Worm (Caenorhabditis elegans) whole organism, young adult: ENCODE results near the gene H05C05.4.

ENCODE experiments used
- B0019.2 ChIP-seq: fragments of 200-800 bp; sonication (Bioruptor generic); conservative IDR thresholded peaks from 2 replicates; pipeline ENCODE4 v1.3.6; 2022; ENCODE audit warnings: missing genetic modification reagents, missing genetic modification characterization, missing compliant biosample characterization
- B0261.1 ChIP-seq: sonication (generic microtip); optimal IDR thresholded peaks from 2 replicates; lab custom pipeline; 2016; ENCODE audit warnings: mild to moderate bottlenecking, missing genetic modification characterization, moderate library complexity, missing compliant biosample characterization
- C17E4.6 ChIP-seq: fragments of 200-800 bp; sonication (Bioruptor generic); IDR thresholded peaks from 2 replicates; pipeline ENCODE4 v1.3.6; 2022; ENCODE audit warnings: missing genetic modification reagents, missing genetic modification characterization, missing compliant biosample characterization
- D2030.7 ChIP-seq: fragments of 200-800 bp; sonication (Bioruptor generic); IDR thresholded peaks from 2 replicates; pipeline ENCODE4 v1.3.6; 2022; ENCODE audit warnings: missing genetic modification reagents, missing genetic modification characterization, missing compliant biosample characterization
- F23B12.7 ChIP-seq: sonication (generic microtip); optimal IDR thresholded peaks from 2 replicates; lab custom pipeline; 2017; ENCODE audit warnings: missing genetic modification characterization, mild to moderate bottlenecking, missing compliant biosample characterization, antibody characterized with exemption, moderate library complexity; ENCODE audit not compliant: insufficient read depth
- F37B4.10 ChIP-seq: fragments of 200-800 bp; sonication (Bioruptor generic); IDR thresholded peaks from 2 replicates; pipeline ENCODE4 v1.3.6; 2022; ENCODE audit warnings: missing genetic modification characterization, missing compliant biosample characterization
- F39B2.1 ChIP-seq: fragments of 200-800 bp; sonication (Bioruptor generic); IDR thresholded peaks from 2 replicates; pipeline ENCODE4 v1.3.6; 2022; ENCODE audit warnings: missing genetic modification reagents, missing genetic modification characterization, missing compliant biosample characterization
- F49E8.2 ChIP-seq: sonication (generic microtip); optimal IDR thresholded peaks from 3 replicates; lab custom pipeline; 2017; ENCODE audit warnings: missing genetic modification characterization, mild to moderate bottlenecking, missing compliant biosample characterization, antibody characterized with exemption, moderate library complexity; ENCODE audit not compliant: insufficient read depth
- Y53F4B.3 ChIP-seq: fragments of 200-800 bp; sonication (Bioruptor generic); IDR thresholded peaks from 2 replicates; pipeline ENCODE4 v1.3.6; 2022; ENCODE audit warnings: missing genetic modification reagents, missing genetic modification characterization, missing compliant biosample characterization
- Y53G8AR.9 ChIP-seq: fragments of 200-800 bp; sonication (Bioruptor generic); conservative IDR thresholded peaks from 2 replicates; pipeline ENCODE4 v1.3.6; 2022; ENCODE audit warnings: missing genetic modification reagents, missing genetic modification characterization, missing compliant biosample characterization
- Y56A3A.18 ChIP-seq: fragments of 200-800 bp; sonication (Bioruptor generic); IDR thresholded peaks from 2 replicates; pipeline ENCODE4 v1.3.6; 2022; ENCODE audit warnings: missing genetic modification reagents, missing genetic modification characterization, missing compliant biosample characterization
- Y79H2A.3 ChIP-seq: fragments of 200-800 bp; sonication (Bioruptor generic); conservative IDR thresholded peaks from 2 replicates; pipeline ENCODE4 v1.3.6; 2022; ENCODE audit warnings: missing genetic modification reagents, missing genetic modification characterization, missing compliant biosample characterization
- akir-1 ChIP-seq: fragments of 200-800 bp; sonication (Bioruptor generic); optimal IDR thresholded peaks from 2 replicates; lab custom pipeline; 2018; ENCODE audit warnings: mild to moderate bottlenecking, missing genetic modification characterization, moderate library complexity, missing compliant biosample characterization
- atf-7 ChIP-seq: sonication (generic microtip); optimal IDR thresholded peaks from 2 replicates; lab custom pipeline; 2017; ENCODE audit warnings: mild to moderate bottlenecking, missing genetic modification characterization, missing compliant biosample characterization
- ccch-3 ChIP-seq: fragments of 200-800 bp; sonication (Bioruptor generic); optimal IDR thresholded peaks from 2 replicates; lab custom pipeline; 2018; ENCODE audit warnings: mild to moderate bottlenecking, missing genetic modification characterization, missing compliant biosample characterization
- cebp-1 ChIP-seq, 2 experiments: fragments of 200-800 bp in 1 of 2; sonication (Bioruptor generic) in 1 of 2; sonication (generic microtip) in 1 of 2; IDR thresholded peaks in 1 of 2; optimal IDR thresholded peaks in 1 of 2; 2 replicates each; pipeline versions ENCODE4 v1.3.6 to Lab custom; 2017 to 2022; ENCODE audit warnings: missing compliant biosample characterization in 2 of 2, missing genetic modification characterization in 2 of 2, mild to moderate bottlenecking in 1 of 2, missing genetic modification reagents in 1 of 2, moderate library complexity in 1 of 2
- ceh-100 ChIP-seq: fragments of 200-800 bp; sonication (Bioruptor generic); IDR thresholded peaks from 2 replicates; pipeline ENCODE4 v1.3.6; 2022; ENCODE audit warnings: missing genetic modification reagents, missing genetic modification characterization, missing compliant biosample characterization
- ceh-27 ChIP-seq: fragments of 200-800 bp; sonication (Bioruptor generic); optimal IDR thresholded peaks from 2 replicates; lab custom pipeline; 2018; ENCODE audit warnings: mild to moderate bottlenecking, missing genetic modification characterization, moderate library complexity, missing compliant biosample characterization
- ceh-40 ChIP-seq: fragments of 200-800 bp; sonication (Bioruptor generic); IDR thresholded peaks from 2 replicates; pipeline ENCODE4 v1.3.6; 2022; ENCODE audit warnings: missing genetic modification characterization, missing compliant biosample characterization
- egl-44 ChIP-seq: fragments of 200-800 bp; sonication (Bioruptor generic); IDR thresholded peaks from 2 replicates; pipeline ENCODE4 v1.3.6; 2022; ENCODE audit warnings: missing genetic modification reagents, missing genetic modification characterization, missing compliant biosample characterization
- ekl-4 ChIP-seq: fragments of 200-800 bp; sonication (Bioruptor generic); IDR thresholded peaks from 2 replicates; pipeline ENCODE4 v1.3.6; 2022; ENCODE audit warnings: missing genetic modification reagents, missing genetic modification characterization, missing compliant biosample characterization
- ets-4 ChIP-seq: fragments of 200-800 bp; sonication (Bioruptor generic); optimal IDR thresholded peaks from 2 replicates; lab custom pipeline; 2018; ENCODE audit warnings: mild to moderate bottlenecking, missing genetic modification characterization, missing compliant biosample characterization
- him-1 ChIP-seq: sonication (generic microtip); optimal IDR thresholded peaks from 2 replicates; lab custom pipeline; 2016; ENCODE audit warnings: missing genotype, missing genetic modification reagents, missing genetic modification characterization, missing compliant biosample characterization
- hlh-12 ChIP-seq: sonication (generic microtip); optimal IDR thresholded peaks from 2 replicates; lab custom pipeline; 2016; ENCODE audit warnings: missing genetic modification characterization, missing compliant biosample characterization
- hmg-1.2 ChIP-seq: fragments of 200-800 bp; sonication (Bioruptor generic); IDR thresholded peaks from 2 replicates; pipeline ENCODE4 v1.3.6; 2022; ENCODE audit warnings: missing genetic modification reagents, missing genetic modification characterization, missing compliant biosample characterization
- hmg-20 ChIP-seq: fragments of 200-800 bp; sonication (Bioruptor generic); IDR thresholded peaks from 2 replicates; pipeline ENCODE4 v1.3.6; 2022; ENCODE audit warnings: missing genetic modification reagents, missing genetic modification characterization, missing compliant biosample characterization
- let-526 ChIP-seq: fragments of 200-800 bp; sonication (Bioruptor generic); IDR thresholded peaks from 2 replicates; pipeline ENCODE4 v1.3.6; 2022; ENCODE audit warnings: missing genetic modification reagents, missing genetic modification characterization, missing compliant biosample characterization
- lir-1 ChIP-seq: fragments of 200-800 bp; sonication (Bioruptor generic); conservative IDR thresholded peaks from 2 replicates; pipeline ENCODE4 v1.3.6; 2022; ENCODE audit warnings: missing genetic modification reagents, missing genetic modification characterization, missing compliant biosample characterization
- lsl-1 ChIP-seq: fragments of 200-800 bp; sonication (Bioruptor generic); optimal IDR thresholded peaks from 2 replicates; lab custom pipeline; 2018; ENCODE audit warnings: mild to moderate bottlenecking, missing genetic modification characterization, moderate library complexity, missing compliant biosample characterization
- madf-8 ChIP-seq: fragments of 200-800 bp; sonication (Bioruptor generic); conservative IDR thresholded peaks from 2 replicates; pipeline ENCODE4 v1.3.6; 2022; ENCODE audit warnings: missing genetic modification reagents, missing genetic modification characterization, missing compliant biosample characterization
- mes-4 ChIP-seq: sonication (generic microtip); optimal IDR thresholded peaks from 2 replicates; lab custom pipeline; 2016; ENCODE audit warnings: missing genotype, missing genetic modification characterization, missing compliant biosample characterization
- nfya-1 ChIP-seq: sonication (generic microtip); optimal IDR thresholded peaks from 2 replicates; lab custom pipeline; 2017; ENCODE audit warnings: antibody characterized with exemption, missing compliant biosample characterization, missing genetic modification characterization, borderline replicate concordance; ENCODE audit not compliant: insufficient read depth
- nfya-2 ChIP-seq: fragments of 200-800 bp; sonication (Bioruptor generic); IDR thresholded peaks from 2 replicates; pipeline ENCODE4 v1.3.6; 2022; ENCODE audit warnings: missing genetic modification reagents, missing genetic modification characterization, missing compliant biosample characterization
- nhr-120 ChIP-seq: fragments of 200-800 bp; sonication (Bioruptor generic); IDR thresholded peaks from 2 replicates; pipeline ENCODE4 v1.3.6; 2022; ENCODE audit warnings: missing genetic modification characterization, missing compliant biosample characterization
- pha-4 ChIP-seq: fragments of 150-350 bp; sonication (generic microtip); optimal IDR thresholded peaks from 2 replicates; lab custom pipeline; 2014; ENCODE audit warnings: missing biosample characterization, missing genetic modification reagents, missing genetic modification characterization
- rcor-1 ChIP-seq: fragments of 200-800 bp; sonication (Bioruptor generic); IDR thresholded peaks from 2 replicates; pipeline ENCODE4 v1.3.6; 2022; ENCODE audit warnings: missing genetic modification reagents, missing genetic modification characterization, missing compliant biosample characterization
- sea-2 ChIP-seq: fragments of 200-800 bp; sonication (Bioruptor generic); IDR thresholded peaks from 2 replicates; pipeline ENCODE4 v1.3.6; 2022; ENCODE audit warnings: missing genetic modification characterization, missing compliant biosample characterization
- snpc-1.3 ChIP-seq: sonication (generic microtip); optimal IDR thresholded peaks from 2 replicates; lab custom pipeline; 2017; ENCODE audit warnings: missing genetic modification characterization, mild to moderate bottlenecking, missing compliant biosample characterization, antibody characterized with exemption, moderate library complexity, missing genotype, missing genetic modification reagents; ENCODE audit not compliant: insufficient read depth
- somi-1 ChIP-seq: fragments of 200-800 bp; sonication (Bioruptor generic); optimal IDR thresholded peaks from 2 replicates; lab custom pipeline; 2018; ENCODE audit warnings: mild to moderate bottlenecking, missing genetic modification characterization, missing compliant biosample characterization
- zim-3 ChIP-seq: sonication (generic microtip); optimal IDR thresholded peaks from 2 replicates; lab custom pipeline; 2017; ENCODE audit warnings: mild to moderate bottlenecking, missing genetic modification characterization, moderate library complexity, missing compliant biosample characterization
- ztf-18 ChIP-seq: sonication (generic microtip); optimal IDR thresholded peaks from 2 replicates; lab custom pipeline; 2016; ENCODE audit warnings: missing genotype, mild to moderate bottlenecking, missing genetic modification characterization, missing compliant biosample characterization
- ztf-25 ChIP-seq: fragments of 200-800 bp; sonication (Bioruptor generic); IDR thresholded peaks from 2 replicates; pipeline ENCODE4 v1.3.6; 2022; ENCODE audit warnings: missing genetic modification reagents, missing genetic modification characterization, missing compliant biosample characterization

Gene H05C05.4

DNA sequence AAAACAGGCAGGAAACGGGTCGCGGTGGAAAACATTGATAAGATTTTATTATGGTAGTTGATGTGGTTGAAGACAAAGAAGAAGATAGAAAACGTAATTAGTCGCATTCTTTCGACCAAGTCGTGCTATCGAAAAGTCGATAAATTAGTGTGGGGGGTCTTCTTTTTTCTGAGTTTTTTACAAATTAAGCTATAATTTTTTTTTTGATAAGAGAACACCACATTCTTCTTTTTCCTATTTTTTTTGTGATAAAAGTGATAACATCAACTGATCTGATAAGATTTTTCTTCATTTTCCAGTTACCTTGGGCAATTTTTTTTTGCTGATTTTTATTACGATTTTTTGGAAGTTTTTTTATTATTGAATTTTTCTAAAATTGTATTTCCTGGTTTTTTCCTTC is 34.9 kb upstream of the H05C05.4 start:
- no peak for TF ChIP-seq C17E4.6 (GFP tag; lab: Robert Waterston, UW)
- TF ChIP-seq mes-4, result no peak
- TF ChIP-seq ccch-3, result no peak
- no peak for TF ChIP-seq nhr-120 (GFP tag; lab: Robert Waterston, UW)
- TF ChIP-seq let-526 (GFP tag; lab: Robert Waterston, UW), result no peak
- no peak for TF ChIP-seq Y79H2A.3 (GFP tag; lab: Robert Waterston, UW)
- TF ChIP-seq D2030.7 (GFP tag; lab: Robert Waterston, UW), result no peak
- no peak for TF ChIP-seq lsl-1 (GFP tag; lab: Kevin White, UChicago)
- TF ChIP-seq sea-2 (GFP tag; lab: Robert Waterston, UW), result no peak
- TF ChIP-seq lir-1 (GFP tag; lab: Robert Waterston, UW), result no peak
- no peak for TF ChIP-seq madf-8
- no peak for TF ChIP-seq akir-1 (GFP tag; lab: Kevin White, UChicago)
- no peak for TF ChIP-seq hlh-12 (tag; lab: Kevin White, UChicago)
- no peak for TF ChIP-seq ceh-100

DNA sequence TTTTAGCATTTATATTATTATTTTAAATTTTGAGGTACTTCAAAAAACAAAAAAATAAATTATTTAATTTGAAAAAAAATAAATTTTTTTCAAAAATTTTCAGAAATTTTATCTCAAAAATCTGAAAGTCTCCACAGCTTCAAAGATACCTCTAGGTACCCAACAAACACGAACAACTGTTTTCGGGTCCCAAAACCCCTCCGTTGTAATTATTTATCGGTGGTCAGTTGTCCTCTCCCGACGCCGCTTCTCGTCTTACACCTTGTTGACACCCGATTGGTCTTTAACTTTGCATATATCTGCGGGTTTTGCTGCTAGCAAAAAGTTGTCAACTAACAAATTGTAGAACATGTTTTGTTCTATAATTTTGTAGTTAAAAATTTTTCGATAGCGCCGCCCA is 30.2 kb upstream of the H05C05.4 start:
- no peak for TF ChIP-seq B0261.1 (tag; lab: Kevin White, UChicago)

- TF ChIP-seq cebp-1 (GFP tag; IDR thresholded peaks at IDR 0.05; lab: Robert Waterston, UW), result no peak
- no peak for TF ChIP-seq cebp-1 (tag; optimal IDR thresholded peaks at IDR 0.05; lab: Kevin White, UChicago)
- TF ChIP-seq ztf-25 (GFP tag; lab: Robert Waterston, UW), result no peak
- TF ChIP-seq atf-7 (tag; lab: Kevin White, UChicago), result no peak
- no peak for TF ChIP-seq F37B4.10 (GFP tag; lab: Robert Waterston, UW)
- no peak for TF ChIP-seq ztf-18 (tag; lab: Kevin White, UChicago)
- TF ChIP-seq Y56A3A.18 (GFP tag; lab: Robert Waterston, UW), result no peak
- no peak for TF ChIP-seq lsl-1 (GFP tag; lab: Kevin White, UChicago)
- no peak for TF ChIP-seq him-1 (tag; lab: Kevin White, UChicago)
- no peak for TF ChIP-seq rcor-1 (GFP tag; lab: Robert Waterston, UW)
- TF ChIP-seq somi-1, result no peak
- TF ChIP-seq ceh-40 (GFP tag; lab: Robert Waterston, UW), result no peak
- TF ChIP-seq nfya-1 (tag; lab: Kevin White, UChicago), result no peak
- TF ChIP-seq ceh-27 (GFP tag; lab: Kevin White, UChicago), result no peak
- no peak for TF ChIP-seq snpc-1.3 (tag; lab: Kevin White, UChicago)
- no peak for TF ChIP-seq ets-4 (GFP tag; lab: Kevin White, UChicago)
- no peak for TF ChIP-seq zim-3 (tag; lab: Kevin White, UChicago)
- TF ChIP-seq Y53G8AR.9 (GFP tag; lab: Robert Waterston, UW), result no peak
Observed at ce11 chrIII:2975689-2976088, 29.7 kb upstream of the H05C05.4 start, which contains the start of gene Y55D5A.3. Y55D5A.3 (minus strand) TSS chrIII:2975789.

ce11 chrIII:2972977-2973376 is 27.0 kb upstream of the H05C05.4 start:
- TF ChIP-seq F39B2.1 (GFP tag; lab: Robert Waterston, UW) (no peak), Y56A3A.18 (GFP tag; lab: Robert Waterston, UW) (no peak), F23B12.7 (tag; lab: Kevin White, UChicago) (no peak), Y53F4B.3 (GFP tag; lab: Robert Waterston, UW) (no peak), B0019.2 (GFP tag; lab: Robert Waterston, UW) (no peak), ekl-4 (GFP tag; lab: Robert Waterston, UW) (no peak), F49E8.2 (tag; lab: Kevin White, UChicago) (no peak), pha-4 (tag; lab: Kevin White, UChicago) (no peak), hmg-1.2 (no peak), cebp-1 (GFP tag; IDR thresholded peaks at IDR 0.05; lab: Robert Waterston, UW) (no peak), cebp-1 (tag; optimal IDR thresholded peaks at IDR 0.05; lab: Kevin White, UChicago) (no peak), rcor-1 (GFP tag; lab: Robert Waterston, UW) (no peak), him-1 (tag; lab: Kevin White, UChicago) (no peak), hmg-20 (GFP tag; lab: Robert Waterston, UW) (no peak), Y53G8AR.9 (GFP tag; lab: Robert Waterston, UW) (no peak), B0261.1 (tag; lab: Kevin White, UChicago) (no peak), nfya-2 (GFP tag; lab: Robert Waterston, UW) (no peak), egl-44 (no peak), ets-4 (GFP tag; lab: Kevin White, UChicago) (no peak)
- TF ChIP-seq, all 124 proteins: peak for 0
